Worm (Caenorhabditis elegans) whole organism, late embryonic: ENCODE data around the gene C23G10.1.
A peak's percentile ranks its signal among the peaks of the same experiment; 100 is the strongest.

Experiments used
- C38D4.7 ChIP-seq: fragments of 200-800 bp; sonication (Bioruptor generic); optimal IDR thresholded peaks from 2 replicates; lab custom pipeline; 2018; ENCODE audit warnings: mild to moderate bottlenecking, missing genetic modification characterization, moderate library complexity, missing compliant biosample characterization
- F13H6.1 ChIP-seq: sonication (generic microtip); optimal IDR thresholded peaks from 2 replicates; lab custom pipeline; 2016; ENCODE audit warnings: missing genetic modification characterization, missing compliant biosample characterization
- K02D7.2 ChIP-seq: sonication (generic microtip); optimal IDR thresholded peaks from 2 replicates; lab custom pipeline; 2017; ENCODE audit warnings: mild to moderate bottlenecking, missing genetic modification characterization, missing compliant biosample characterization
- K09A11.1 ChIP-seq: sonication (generic microtip); optimal IDR thresholded peaks from 2 replicates; lab custom pipeline; 2017; ENCODE audit warnings: antibody characterized with exemption, mild to moderate bottlenecking, missing genetic modification characterization, missing compliant biosample characterization; ENCODE audit not compliant: insufficient read depth
- Y22D7AL.16 ChIP-seq: sonication (generic microtip); optimal IDR thresholded peaks from 2 replicates; lab custom pipeline; 2016; ENCODE audit warnings: missing genetic modification characterization, missing compliant biosample characterization
- ama-1 ChIP-seq: fragments of 150-350 bp; optimal IDR thresholded peaks from 2 replicates; lab custom pipeline; 2014
- ceh-18 ChIP-seq: sonication (generic microtip); optimal IDR thresholded peaks from 2 replicates; lab custom pipeline; 2016; ENCODE audit warnings: missing genetic modification characterization, missing compliant biosample characterization
- ceh-2 ChIP-seq: sonication (generic microtip); optimal IDR thresholded peaks from 2 replicates; lab custom pipeline; 2016; ENCODE audit warnings: missing genotype, missing genetic modification characterization, missing compliant biosample characterization
- ceh-34 ChIP-seq: sonication (generic microtip); optimal IDR thresholded peaks from 2 replicates; lab custom pipeline; 2016; ENCODE audit warnings: mild to moderate bottlenecking, missing genetic modification characterization, missing compliant biosample characterization
- elt-2 ChIP-seq: sonication (generic microtip); optimal IDR thresholded peaks from 2 replicates; lab custom pipeline; 2016; ENCODE audit warnings: missing genetic modification reagents, missing genetic modification characterization, missing compliant biosample characterization
- ets-4 ChIP-seq: sonication (generic microtip); optimal IDR thresholded peaks from 2 replicates; lab custom pipeline; 2016; ENCODE audit warnings: missing genetic modification characterization, missing compliant biosample characterization
- fax-1 ChIP-seq: sonication (generic microtip); optimal IDR thresholded peaks from 2 replicates; lab custom pipeline; 2016; ENCODE audit warnings: missing genotype, missing genetic modification characterization, missing compliant biosample characterization
- fkh-10 ChIP-seq: fragments of 150-350 bp; optimal IDR thresholded peaks from 2 replicates; lab custom pipeline; 2014; ENCODE audit warnings: missing biosample characterization, missing genetic modification reagents, missing genetic modification characterization
- fkh-6 ChIP-seq: sonication (generic microtip); optimal IDR thresholded peaks from 2 replicates; lab custom pipeline; 2016; ENCODE audit warnings: missing genetic modification characterization, missing compliant biosample characterization
- hlh-13 ChIP-seq: fragments of 200-800 bp; sonication (Bioruptor generic); optimal IDR thresholded peaks from 2 replicates; lab custom pipeline; 2018; ENCODE audit warnings: mild to moderate bottlenecking, missing genetic modification characterization, missing compliant biosample characterization
- hlh-15 ChIP-seq: sonication (generic microtip); optimal IDR thresholded peaks from 2 replicates; lab custom pipeline; 2016; ENCODE audit warnings: missing genetic modification characterization, missing compliant biosample characterization
- hlh-30 ChIP-seq: sonication (generic microtip); optimal IDR thresholded peaks from 2 replicates; lab custom pipeline; 2017; ENCODE audit warnings: antibody characterized with exemption, missing genetic modification characterization, missing compliant biosample characterization; ENCODE audit not compliant: insufficient read depth
- lin-11 ChIP-seq: fragments of 200-800 bp; sonication (Bioruptor generic); optimal IDR thresholded peaks from 2 replicates; lab custom pipeline; 2018; ENCODE audit warnings: mild to moderate bottlenecking, missing genetic modification characterization, missing compliant biosample characterization
- madf-2 ChIP-seq: sonication (generic microtip); optimal IDR thresholded peaks from 2 replicates; lab custom pipeline; 2017; ENCODE audit warnings: missing genetic modification characterization, missing compliant biosample characterization
- mec-3 ChIP-seq: sonication (generic microtip); optimal IDR thresholded peaks from 2 replicates; lab custom pipeline; 2016; ENCODE audit warnings: borderline replicate concordance, missing genetic modification characterization, missing compliant biosample characterization
- nfya-1 ChIP-seq: sonication (generic microtip); optimal IDR thresholded peaks from 2 replicates; lab custom pipeline; 2017; ENCODE audit warnings: missing genetic modification characterization, mild to moderate bottlenecking, missing compliant biosample characterization, antibody characterized with exemption, moderate library complexity
- npax-4 ChIP-seq: sonication (generic microtip); optimal IDR thresholded peaks from 2 replicates; lab custom pipeline; 2016; ENCODE audit warnings: missing genetic modification characterization, missing compliant biosample characterization
- pag-3 ChIP-seq: sonication (generic microtip); optimal IDR thresholded peaks from 2 replicates; lab custom pipeline; 2016; ENCODE audit warnings: missing compliant biosample characterization, missing genetic modification characterization, borderline replicate concordance
- pat-9 ChIP-seq: fragments of 200-800 bp; sonication (Bioruptor generic); optimal IDR thresholded peaks from 2 replicates; lab custom pipeline; 2018; ENCODE audit warnings: mild to moderate bottlenecking, missing genetic modification characterization, moderate library complexity, missing compliant biosample characterization
- pax-1 ChIP-seq: fragments of 150-350 bp; optimal IDR thresholded peaks from 2 replicates; lab custom pipeline; 2014; ENCODE audit warnings: missing biosample characterization, missing genetic modification characterization
- pha-2 ChIP-seq: sonication (generic microtip); optimal IDR thresholded peaks from 2 replicates; lab custom pipeline; 2017; ENCODE audit warnings: mild to moderate bottlenecking, missing genetic modification characterization, missing compliant biosample characterization
- pha-4 ChIP-seq: fragments of 150-350 bp; optimal IDR thresholded peaks from 2 replicates; lab custom pipeline; 2018; ENCODE audit warnings: missing biosample characterization, missing genetic modification reagents, missing genetic modification characterization
- pqm-1 ChIP-seq: sonication (generic microtip); optimal IDR thresholded peaks from 2 replicates; lab custom pipeline; 2016; ENCODE audit warnings: missing genetic modification characterization, missing compliant biosample characterization
- ref-2 ChIP-seq: sonication (generic microtip); optimal IDR thresholded peaks from 2 replicates; lab custom pipeline; 2016; ENCODE audit warnings: missing genetic modification characterization, missing compliant biosample characterization
- tbx-2 ChIP-seq: sonication (generic microtip); optimal IDR thresholded peaks from 2 replicates; lab custom pipeline; 2016; ENCODE audit warnings: missing genetic modification characterization, missing compliant biosample characterization
- tbx-7 ChIP-seq: sonication (generic microtip); optimal IDR thresholded peaks from 2 replicates; lab custom pipeline; 2016; ENCODE audit warnings: missing genotype, missing genetic modification characterization, missing compliant biosample characterization
- ttx-3 ChIP-seq: sonication (generic microtip); optimal IDR thresholded peaks from 2 replicates; lab custom pipeline; 2016; ENCODE audit warnings: missing genetic modification reagents, missing genetic modification characterization, missing compliant biosample characterization
- unc-42 ChIP-seq: sonication (generic microtip); optimal IDR thresholded peaks from 2 replicates; lab custom pipeline; 2016; ENCODE audit warnings: missing genotype, missing genetic modification characterization, missing compliant biosample characterization
- unc-86 ChIP-seq: sonication (generic microtip); optimal IDR thresholded peaks from 2 replicates; lab custom pipeline; 2016; ENCODE audit warnings: missing genetic modification characterization, missing compliant biosample characterization
- zip-5 ChIP-seq: sonication (generic microtip); optimal IDR thresholded peaks from 2 replicates; lab custom pipeline; 2016; ENCODE audit warnings: missing genetic modification characterization, missing compliant biosample characterization

C23G10.1 gene

DNA sequence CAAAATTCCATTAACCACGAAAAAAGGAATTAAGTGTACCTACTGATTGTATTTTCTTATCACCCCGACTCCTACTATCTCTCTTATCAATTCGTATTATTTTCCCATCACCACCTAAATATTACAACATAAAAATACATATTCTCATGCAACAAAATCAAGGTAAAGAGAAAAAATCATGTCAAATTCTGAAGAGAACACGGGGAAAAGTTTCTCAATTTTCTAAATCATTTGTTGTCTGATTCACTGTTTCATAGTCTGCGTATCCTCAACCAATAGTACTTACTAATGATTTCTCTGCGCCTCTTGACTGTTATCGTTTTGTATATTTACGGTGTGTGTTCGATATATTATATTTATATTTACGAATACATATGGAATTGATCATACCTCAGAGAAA is 22.8 kb downstream of the C23G10.1 start:
- TF ChIP-seq fax-1 (tag; lab: Kevin White, UChicago) (no peak), nfya-1 (tag; lab: Kevin White, UChicago) (no peak), elt-2 (tag; lab: Kevin White, UChicago) (peak; percentile 85), madf-2 (tag; lab: Kevin White, UChicago) (no peak), Y22D7AL.16 (tag; lab: Kevin White, UChicago) (no peak)

DNA sequence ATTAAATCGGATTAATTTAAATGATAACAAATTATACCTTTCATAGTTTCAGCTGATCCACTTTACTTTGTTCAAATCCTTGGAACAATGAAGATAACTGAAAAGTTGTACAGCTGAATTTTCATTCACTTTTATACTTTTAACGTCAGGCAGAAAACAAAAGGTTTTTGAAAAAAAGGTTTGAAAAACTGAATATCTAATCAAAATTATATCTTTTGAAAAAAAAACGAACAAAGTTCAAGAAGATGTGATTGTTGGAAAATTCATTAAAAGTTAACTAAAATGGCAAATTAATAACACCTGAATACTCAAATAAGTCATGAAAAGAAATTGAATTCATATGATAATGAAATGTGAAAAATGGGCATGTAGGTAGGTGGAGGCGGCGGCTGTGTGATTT is 27.6 kb downstream of the C23G10.1 start, which contains the start of gene T12A2.21:
TSS of gene T12A2.21 (minus strand) at position 101 of the 400 bp plus-strand sequence.
- TF ChIP-seq hlh-15 (tag; lab: Kevin White, UChicago) (no peak), ref-2 (tag; lab: Kevin White, UChicago) (no peak), K02D7.2 (tag; lab: Kevin White, UChicago) (no peak), ets-4 (no peak), K09A11.1 (tag; lab: Kevin White, UChicago) (no peak), npax-4 (tag; lab: Kevin White, UChicago) (no peak), unc-42 (tag; lab: Kevin White, UChicago) (no peak), ceh-18 (no peak), zip-5 (tag; lab: Kevin White, UChicago) (no peak), pag-3 (tag; lab: Kevin White, UChicago) (no peak), mec-3 (tag; lab: Kevin White, UChicago) (no peak), unc-86 (tag; lab: Kevin White, UChicago) (no peak), nfya-1 (tag; lab: Kevin White, UChicago) (no peak), fkh-6 (tag; lab: Kevin White, UChicago) (no peak)

DNA sequence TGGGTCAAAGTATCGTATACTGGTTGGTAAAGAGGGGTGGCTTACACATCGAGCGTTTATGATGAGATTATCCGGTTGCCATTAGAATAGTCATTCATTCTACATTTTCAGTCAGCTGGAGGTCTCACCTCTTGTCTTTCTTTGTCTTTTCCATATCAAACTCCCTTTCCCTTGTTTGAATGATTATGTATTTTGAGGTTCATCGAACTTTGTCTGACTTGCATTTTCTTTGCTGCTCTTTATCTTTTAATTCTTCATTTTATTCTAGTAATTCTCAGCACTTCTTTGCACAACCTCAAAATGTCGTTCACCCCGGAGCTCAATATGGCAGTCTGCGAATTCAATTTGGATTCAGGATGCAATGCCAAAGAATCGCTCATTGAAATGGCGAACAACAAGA is 31.4 kb downstream of the C23G10.1 start, which contains the start of gene T12A2.3:
TSS of gene T12A2.3 (plus strand) at position 301 of the 400 bp plus-strand sequence.
- no peak for TF ChIP-seq F13H6.1

DNA sequence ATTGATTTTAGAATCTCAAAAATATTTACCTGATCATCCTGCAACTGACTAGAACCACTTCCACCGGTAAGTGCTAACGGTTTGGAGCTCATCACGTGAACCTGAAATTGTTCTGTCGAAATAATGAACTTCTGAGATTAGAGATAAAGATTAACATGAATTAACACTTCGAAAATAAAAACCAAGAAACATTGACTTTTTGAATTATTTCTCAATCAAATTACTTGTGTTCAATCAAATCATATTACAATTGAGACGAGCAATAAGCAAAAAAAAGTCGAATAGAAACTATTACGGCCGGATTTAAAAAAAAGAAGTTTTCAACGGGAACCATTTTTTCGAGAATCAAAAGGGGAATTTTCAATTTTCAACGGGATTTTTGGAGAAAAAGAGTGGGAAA is 36.6 kb downstream of the C23G10.1 start, which contains the start of gene bcas-2:
TSS of gene bcas-2 (minus strand) at position 101 of the 400 bp plus-strand sequence.
- TF ChIP-seq pha-4 (tag; lab: Kevin White, UChicago) = no peak
- no peak for TF ChIP-seq K09A11.1 (tag; lab: Kevin White, UChicago)
- no peak for TF ChIP-seq ceh-18
- TF ChIP-seq K02D7.2 (tag; lab: Kevin White, UChicago) = no peak
- no peak for TF ChIP-seq madf-2 (tag; lab: Kevin White, UChicago)
- no peak for TF ChIP-seq pat-9 (tag; lab: Kevin White, UChicago)
- TF ChIP-seq ama-1 (lab: Kevin White, UChicago) = no peak
- TF ChIP-seq C38D4.7 (GFP tag; lab: Kevin White, UChicago) = no peak
- TF ChIP-seq pqm-1 (tag; lab: Kevin White, UChicago) = no peak
- TF ChIP-seq unc-42 (tag; lab: Kevin White, UChicago) = no peak
- TF ChIP-seq ceh-34 = no peak
- no peak for TF ChIP-seq ceh-2 (tag; lab: Kevin White, UChicago)
- TF ChIP-seq tbx-2 (tag; lab: Kevin White, UChicago) = no peak
- TF ChIP-seq pha-2 = no peak
- TF ChIP-seq tbx-7 = no peak
- TF ChIP-seq nfya-1 (tag; lab: Kevin White, UChicago) = no peak

DNA sequence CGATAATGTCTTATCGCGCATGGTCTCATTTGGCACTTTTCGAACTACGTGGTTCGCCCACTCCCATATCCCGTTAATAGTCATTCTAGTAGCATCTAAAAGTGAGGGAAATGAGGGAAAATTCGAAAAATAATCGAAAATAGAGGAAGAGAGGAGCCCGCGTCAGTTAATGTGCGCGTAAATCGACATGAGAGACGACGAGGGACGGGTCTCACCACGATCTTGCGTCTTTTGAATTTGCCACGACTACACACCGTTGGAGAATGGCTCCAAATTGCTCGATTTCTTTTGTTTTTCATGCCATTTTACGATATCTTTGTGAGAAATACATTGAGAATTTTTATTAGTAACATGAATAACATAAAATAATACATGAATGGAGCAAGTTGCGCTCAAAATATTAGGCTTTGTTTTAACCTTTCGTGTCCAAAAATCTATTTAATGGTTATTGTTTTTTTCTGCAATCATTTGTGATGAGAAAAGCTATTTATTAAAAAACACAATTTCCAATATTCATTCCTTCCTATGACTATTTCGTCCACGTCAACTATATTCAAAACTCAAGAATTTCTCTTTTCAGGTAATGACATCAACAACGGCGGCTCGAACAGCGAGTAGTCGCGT is 39.1 kb downstream of the C23G10.1 start, which contains the start of the genes gen-1 and stt-3:
TSS of gene gen-1 (minus strand) at position 95 of the 624 bp plus-strand sequence.
TSS of gene stt-3 (plus strand) at position 574 of the 624 bp plus-strand sequence.
- TF ChIP-seq hlh-30 (tag; lab: Kevin White, UChicago) (no peak), fkh-10 (GFP tag; lab: Kevin White, UChicago) (no peak), unc-86 (tag; lab: Kevin White, UChicago) (no peak), hlh-15 (tag; lab: Kevin White, UChicago) (no peak), pax-1 (no peak), hlh-13 (GFP tag; lab: Kevin White, UChicago) (no peak), ttx-3 (no peak), lin-11 (tag; lab: Kevin White, UChicago) (no peak)
- TF ChIP-seq, all 69 proteins: peak for 0
